Worm (Caenorhabditis elegans): ENCODE results near the gene rpl-11.2.

- TF ChIP-seq ceh-91 (GFP tag; IDR thresholded peaks at IDR 0.05) (no peak), K12H6.12 (tag; optimal IDR thresholded peaks at IDR 0.05) (no peak), bed-1 (GFP tag; IDR thresholded peaks at IDR 0.05) (no peak)
These were observed 25.5 kb upstream of the rpl-11.2 start, which contains the start of gene AH9.6 for ce11 chrX:2267956-2268355.
